Fruit fly (Drosophila melanogaster) whole organism: ENCODE measurements around the gene CG11470.

Experiments used
- CG8478 ChIP-seq: fragments of >200 bp; optimal IDR thresholded peaks from 2 replicates; lab custom pipeline; 2018; ENCODE audit warnings: inconsistent platforms
- EcR ChIP-seq, 2 experiments: fragments of >200 bp; optimal IDR thresholded peaks; 2 replicates each; lab custom pipeline; 2017; ENCODE audit warnings: missing biosample characterization in 2 of 2, missing genetic modification characterization in 2 of 2, missing genetic modification reagents in 2 of 2
- psq ChIP-seq: fragments of >200 bp; optimal IDR thresholded peaks from 2 replicates; lab custom pipeline; 2017
- usp ChIP-seq: fragments of >200 bp; optimal IDR thresholded peaks from 2 replicates; lab custom pipeline; 2017; ENCODE audit warnings: missing biosample characterization, missing genetic modification characterization, mixed read lengths

DNA sequence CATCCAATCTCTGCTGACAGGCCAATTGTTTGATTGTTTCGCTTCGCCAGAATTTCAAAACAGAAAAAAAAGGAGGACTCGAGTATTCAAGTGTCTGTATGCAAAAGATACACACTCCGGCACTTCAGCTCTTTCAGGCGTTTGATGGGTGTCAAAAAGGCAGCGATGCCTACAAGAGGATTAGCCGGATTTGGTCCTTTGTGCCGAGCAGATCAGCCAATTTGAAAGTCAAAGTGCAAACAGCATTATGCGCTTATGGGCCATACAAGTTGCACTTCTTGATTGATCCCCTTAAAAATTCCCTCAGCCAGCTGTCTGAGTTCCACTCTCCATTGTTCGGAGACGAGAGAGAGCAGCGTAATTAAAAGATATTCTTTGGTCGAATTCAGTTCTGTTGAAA, 43.1 kb downstream of the CG11470 start:
- TF ChIP-seq EcR (GFP tag; optimal IDR thresholded peaks at IDR 0.05; lab: Kevin White, UChicago), result no peak
- no peak for TF ChIP-seq CG8478 (lab: Kevin White, UChicago)
- no peak for TF ChIP-seq usp (GFP tag; lab: Kevin White, UChicago)
- no peak for TF ChIP-seq psq
